Worm (Caenorhabditis elegans): Measurements from ENCODE around the gene F11E6.8.

- no peak for TF ChIP-seq ama-1 (optimal IDR thresholded peaks at IDR 0.05)
- no peak for TF ChIP-seq tra-4 (tag; optimal IDR thresholded peaks at IDR 0.05)
- no peak for TF ChIP-seq hmbx-1 (tag; optimal IDR thresholded peaks at IDR 0.05)
- TF ChIP-seq ceh-13 (GFP tag; optimal IDR thresholded peaks at IDR 0.05) = no peak
- no peak for TF ChIP-seq tbx-11 (GFP tag; IDR thresholded peaks at IDR 0.05)
- no peak for TF ChIP-seq flt-1 (GFP tag; IDR thresholded peaks at IDR 0.05)
- no peak for TF ChIP-seq pes-1 (GFP tag; IDR thresholded peaks at IDR 0.05)
- TF ChIP-seq hmg-4 (GFP tag; optimal IDR thresholded peaks at IDR 0.05) = no peak
- no peak for TF ChIP-seq scrt-1 (GFP tag; IDR thresholded peaks at IDR 0.05)
- TF ChIP-seq sea-1 (GFP tag; conservative IDR thresholded peaks at IDR 0.05) = no peak
- no peak for TF ChIP-seq tbx-37 (GFP tag; conservative IDR thresholded peaks at IDR 0.05)
- no peak for TF ChIP-seq hnd-1 (tag; optimal IDR thresholded peaks at IDR 0.05)
Observed at ce11 chrIV:17399455-17399854, 50.9 kb downstream of the F11E6.8 start, which contains the start of gene T02D1.4.

Measured in whole organism, early embryonic.